Fruit fly (Drosophila melanogaster) whole organism, prepupa: ENCODE measurements around the gene lectin-24Db.

Source experiments
- Blimp-1 ChIP-seq: fragments of 200-800 bp; sonication (Bioruptor generic); optimal IDR thresholded peaks from 3 replicates; lab custom pipeline; 2017; ENCODE audit warnings: missing biosample characterization, missing genetic modification characterization, mild to moderate bottlenecking, moderate library complexity, missing genetic modification reagents
- CG10631 ChIP-seq: fragments of 200-800 bp; sonication (Bioruptor generic); optimal IDR thresholded peaks from 2 replicates; lab custom pipeline; 2016; ENCODE audit warnings: missing biosample characterization, missing genetic modification characterization
- CG10669 ChIP-seq: fragments of 200-800 bp; sonication (Bioruptor generic); optimal IDR thresholded peaks from 3 replicates; lab custom pipeline; 2018; ENCODE audit warnings: missing biosample characterization, mild to moderate bottlenecking, missing genetic modification characterization, moderate library complexity
- CG11294 ChIP-seq: fragments of 200-800 bp; sonication (Bioruptor generic); IDR thresholded peaks from 2 replicates; pipeline ENCODE4 v1.3.6; 2022; ENCODE audit warnings: missing biosample characterization, missing genetic modification characterization
- CG11762 ChIP-seq: fragments of 200-800 bp; sonication (Bioruptor generic); optimal IDR thresholded peaks from 3 replicates; lab custom pipeline; 2016; ENCODE audit warnings: missing biosample characterization, missing genetic modification characterization; ENCODE audit not compliant: insufficient read depth
- CG1621 ChIP-seq: fragments of 200-800 bp; sonication (Bioruptor generic); optimal IDR thresholded peaks from 3 replicates; lab custom pipeline; 2018; ENCODE audit warnings: missing biosample characterization, mild to moderate bottlenecking, missing genetic modification characterization
- CG16779 ChIP-seq: fragments of 200-800 bp; sonication (Bioruptor generic); optimal IDR thresholded peaks from 3 replicates; lab custom pipeline; 2017; ENCODE audit warnings: missing biosample characterization, mild to moderate bottlenecking, missing genetic modification characterization
- CG3032 ChIP-seq: fragments of 200-800 bp; optimal IDR thresholded peaks from 2 replicates; lab custom pipeline; 2019; ENCODE audit warnings: missing biosample characterization, mild to moderate bottlenecking, missing genetic modification characterization, moderate library complexity
- CG31627 ChIP-seq: fragments of 200-800 bp; sonication (Bioruptor generic); optimal IDR thresholded peaks from 3 replicates; lab custom pipeline; 2016; ENCODE audit warnings: missing biosample characterization, missing genetic modification characterization
- CG34406 ChIP-seq: fragments of 200-800 bp; sonication (Bioruptor generic); optimal IDR thresholded peaks from 3 replicates; lab custom pipeline; 2016; ENCODE audit warnings: missing biosample characterization, missing genetic modification characterization
- CG3919 ChIP-seq: fragments of 200-800 bp; sonication (Bioruptor generic); optimal IDR thresholded peaks from 3 replicates; lab custom pipeline; 2016; ENCODE audit warnings: missing biosample characterization, missing genetic modification characterization
- CG6163 ChIP-seq: fragments of 200-800 bp; sonication (Bioruptor generic); IDR thresholded peaks from 3 replicates; pipeline ENCODE4 v1.3.6; 2022; ENCODE audit warnings: missing biosample characterization, missing genetic modification characterization
- CG6276 ChIP-seq: fragments of 200-800 bp; sonication (Bioruptor generic); optimal IDR thresholded peaks from 2 replicates; lab custom pipeline; 2017; ENCODE audit warnings: missing biosample characterization, mild to moderate bottlenecking, missing genetic modification characterization
- CG6792 ChIP-seq: fragments of 200-800 bp; sonication (Bioruptor generic); optimal IDR thresholded peaks from 3 replicates; lab custom pipeline; 2016; ENCODE audit warnings: missing biosample characterization, missing genetic modification characterization
- CG6854 ChIP-seq: fragments of 200-800 bp; sonication (Bioruptor generic); optimal IDR thresholded peaks from 2 replicates; lab custom pipeline; 2017; ENCODE audit warnings: missing biosample characterization, mild to moderate bottlenecking, missing genetic modification characterization
- CG7368 ChIP-seq: fragments of 200-800 bp; sonication (Bioruptor generic); optimal IDR thresholded peaks from 3 replicates; lab custom pipeline; 2016; ENCODE audit warnings: missing biosample characterization, missing genetic modification characterization
- CG8119 ChIP-seq: fragments of 200-800 bp; sonication (Bioruptor generic); IDR thresholded peaks from 3 replicates; pipeline ENCODE4 v1.3.6; 2022; ENCODE audit warnings: missing biosample characterization, missing genetic modification characterization
- CG8319 ChIP-seq: fragments of 200-800 bp; sonication (Bioruptor generic); optimal IDR thresholded peaks from 3 replicates; lab custom pipeline; 2016; ENCODE audit warnings: missing biosample characterization, missing genetic modification characterization
- Eip75B ChIP-seq: fragments of 200-800 bp; sonication (Bioruptor generic); optimal IDR thresholded peaks from 3 replicates; lab custom pipeline; 2016; ENCODE audit warnings: missing biosample characterization, missing genetic modification characterization
- Eip78C ChIP-seq: fragments of 200-800 bp; sonication (Bioruptor generic); peaks from one replicate; lab custom pipeline; 2016; ENCODE audit warnings: missing biosample characterization, missing genetic modification characterization
- Eip93F ChIP-seq: fragments of 200-800 bp; sonication (Bioruptor generic); optimal IDR thresholded peaks from 2 replicates; lab custom pipeline; 2016; ENCODE audit warnings: missing biosample characterization, mild to moderate bottlenecking, missing genetic modification characterization
- Ets96B ChIP-seq: fragments of 200-800 bp; optimal IDR thresholded peaks from 2 replicates; lab custom pipeline; 2019; ENCODE audit warnings: missing biosample characterization, mild to moderate bottlenecking, missing genetic modification characterization, moderate library complexity
- Gug ChIP-seq: fragments of 200-800 bp; sonication (Bioruptor generic); IDR thresholded peaks from 2 replicates; pipeline ENCODE4 v1.3.6; 2022; ENCODE audit warnings: missing biosample characterization, missing genetic modification characterization
- Hr38 ChIP-seq: sonication (Bioruptor generic); optimal IDR thresholded peaks from 2 replicates; lab custom pipeline; 2016; ENCODE audit warnings: missing biosample characterization, missing genetic modification characterization
- Lpt ChIP-seq: fragments of 200-800 bp; sonication (Bioruptor generic); optimal IDR thresholded peaks from 3 replicates; lab custom pipeline; 2016; ENCODE audit warnings: missing biosample characterization, missing genetic modification characterization
- Met ChIP-seq: fragments of 200-800 bp; sonication (Bioruptor generic); optimal IDR thresholded peaks from 3 replicates; lab custom pipeline; 2016; ENCODE audit warnings: missing biosample characterization, missing genetic modification characterization
- OdsH ChIP-seq: fragments of 200-800 bp; sonication (Bioruptor generic); optimal IDR thresholded peaks from 3 replicates; lab custom pipeline; 2016; ENCODE audit warnings: missing biosample characterization, missing genetic modification characterization
- Smox ChIP-seq: fragments of 200-800 bp; sonication (Bioruptor generic); optimal IDR thresholded peaks from 3 replicates; lab custom pipeline; 2016; ENCODE audit warnings: missing biosample characterization, missing genetic modification characterization
- Sox102F ChIP-seq: fragments of 200-800 bp; sonication (Bioruptor generic); optimal IDR thresholded peaks from 2 replicates; lab custom pipeline; 2016; ENCODE audit warnings: missing biosample characterization, mild to moderate bottlenecking, missing genetic modification characterization
- Sox14 ChIP-seq: fragments of 200-800 bp; sonication (Bioruptor generic); optimal IDR thresholded peaks from 3 replicates; lab custom pipeline; 2016; ENCODE audit warnings: missing biosample characterization, missing genetic modification characterization
- Sox15 ChIP-seq: fragments of 200-800 bp; sonication (Bioruptor generic); optimal IDR thresholded peaks from 3 replicates; lab custom pipeline; 2016; ENCODE audit warnings: missing biosample characterization, missing genetic modification characterization
- achi ChIP-seq: fragments of 200-800 bp; sonication (Bioruptor generic); optimal IDR thresholded peaks from 3 replicates; lab custom pipeline; 2016; ENCODE audit warnings: missing biosample characterization, missing genetic modification characterization
- acj6 ChIP-seq: fragments of 200-800 bp; sonication (Bioruptor generic); optimal IDR thresholded peaks from 3 replicates; lab custom pipeline; 2016; ENCODE audit warnings: missing biosample characterization, missing genetic modification characterization
- cyc ChIP-seq: fragments of 200-800 bp; sonication (Bioruptor generic); optimal IDR thresholded peaks from 3 replicates; lab custom pipeline; 2016; ENCODE audit warnings: missing biosample characterization, missing genetic modification characterization
- dsx ChIP-seq: fragments of 200-800 bp; optimal IDR thresholded peaks from 3 replicates; lab custom pipeline; 2019; ENCODE audit warnings: missing biosample characterization, mild to moderate bottlenecking, missing genetic modification characterization, moderate library complexity; ENCODE audit not compliant: poor library complexity, severe bottlenecking
- fd59A ChIP-seq: fragments of 200-800 bp; sonication (Bioruptor generic); optimal IDR thresholded peaks from 2 replicates; lab custom pipeline; 2017; ENCODE audit warnings: missing biosample characterization, mild to moderate bottlenecking, missing genetic modification characterization, missing genetic modification reagents
- fkh ChIP-seq: fragments of 200-800 bp; sonication (Bioruptor generic); optimal IDR thresholded peaks from 3 replicates; lab custom pipeline; 2017; ENCODE audit warnings: missing biosample characterization, mild to moderate bottlenecking, missing genetic modification characterization, moderate library complexity
- net ChIP-seq: fragments of 200-800 bp; sonication (Bioruptor generic); optimal IDR thresholded peaks from 3 replicates; lab custom pipeline; 2016; ENCODE audit warnings: missing biosample characterization, missing genetic modification characterization
- pdm3 ChIP-seq: fragments of 200-800 bp; sonication (Bioruptor generic); optimal IDR thresholded peaks from 3 replicates; lab custom pipeline; 2016; ENCODE audit warnings: missing biosample characterization, missing genetic modification characterization
- spab ChIP-seq: fragments of 200-800 bp; sonication (Bioruptor generic); optimal IDR thresholded peaks from 2 replicates; lab custom pipeline; 2017; ENCODE audit warnings: missing biosample characterization, mild to moderate bottlenecking, missing genetic modification characterization, missing genetic modification reagents
- ss ChIP-seq, 2 experiments: fragments of 200-800 bp; sonication (Bioruptor generic); optimal IDR thresholded peaks; 2 replicates in 1 of 2; 3 replicates in 1 of 2; lab custom pipeline; 2017 to 2018; ENCODE audit warnings: mild to moderate bottlenecking in 2 of 2, missing biosample characterization in 2 of 2, missing genetic modification characterization in 2 of 2, moderate library complexity in 1 of 2
- topi ChIP-seq: fragments of 200-800 bp; sonication (Bioruptor generic); optimal IDR thresholded peaks from 3 replicates; lab custom pipeline; 2016; ENCODE audit warnings: missing biosample characterization, missing genetic modification characterization

The lectin-24Db gene

DNA sequence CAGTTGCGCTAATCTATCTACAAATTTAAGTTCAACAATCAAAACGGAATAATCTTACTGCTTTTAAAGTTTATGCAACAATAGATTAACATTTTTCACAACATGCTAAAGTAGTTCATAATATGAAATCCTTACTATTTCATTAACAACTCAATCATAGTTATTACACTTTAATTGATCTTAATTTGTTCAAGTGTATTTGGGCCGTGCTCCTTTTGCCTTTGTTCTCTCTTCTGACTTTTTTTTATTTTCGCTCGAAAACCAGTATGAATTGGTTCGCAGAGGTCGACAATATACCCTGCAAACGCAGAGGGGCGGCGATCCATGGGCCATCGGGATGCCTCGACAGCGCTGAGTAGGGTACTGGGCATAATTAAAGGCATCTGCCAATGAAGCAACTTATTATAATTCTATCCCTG is 23.4 kb downstream of the lectin-24Db start (continued):
- TF ChIP-seq CG11762 (GFP tag; lab: Kevin White, UChicago) (peak; percentile 75), CG10669 (GFP tag; lab: Kevin White, UChicago) (peak; percentile 72), CG8319 (peak; percentile 46), CG3919 (peak; percentile 67), CG6276 (GFP tag; lab: Kevin White, UChicago) (no peak), OdsH (GFP tag; lab: Kevin White, UChicago) (no peak), topi (GFP tag; lab: Kevin White, UChicago) (peak; percentile 64), CG6792 (GFP tag; lab: Kevin White, UChicago) (peak; percentile 62), Ets96B (tag; lab: Kevin White, UChicago) (peak; percentile 86), Sox102F (GFP tag; lab: Kevin White, UChicago) (peak; percentile 53), pdm3 (GFP tag; lab: Kevin White, UChicago) (no peak), CG3032 (tag; lab: Kevin White, UChicago) (peak; percentile 89), fd59A (peak; percentile 56), CG10631 (GFP tag; lab: Kevin White, UChicago) (peak; percentile 47), acj6 (GFP tag; lab: Kevin White, UChicago) (peak; percentile 72), spab (GFP tag; lab: Kevin White, UChicago) (peak; percentile 68), CG31627 (GFP tag; lab: Kevin White, UChicago) (peak; percentile 28), CG11294 (GFP tag; lab: Robert Waterston, UW) (no peak), ss (GFP tag; optimal IDR thresholded peaks at IDR 0.05; lab: Kevin White, UChicago) (peak; percentile 85 to 89), Eip93F (no peak), CG34406 (GFP tag; lab: Kevin White, UChicago) (peak; percentile 62), Blimp-1 (GFP tag; lab: Kevin White, UChicago) (peak; percentile 28), fkh (GFP tag; lab: Kevin White, UChicago) (no peak), net (GFP tag; lab: Kevin White, UChicago) (peak; percentile 37), CG1621 (peak; percentile 50), Sox15 (GFP tag; lab: Kevin White, UChicago) (peak; percentile 15), CG16779 (tag; lab: Kevin White, UChicago) (peak; percentile 42), dsx (GFP tag; lab: Kevin White, UChicago) (peak; percentile 66), Eip75B (peak; percentile 77), Lpt (no peak), cyc (GFP tag; lab: Kevin White, UChicago) (peak; percentile 54), CG6163 (GFP tag; lab: Robert Waterston, UW) (peak; percentile 76)

DNA sequence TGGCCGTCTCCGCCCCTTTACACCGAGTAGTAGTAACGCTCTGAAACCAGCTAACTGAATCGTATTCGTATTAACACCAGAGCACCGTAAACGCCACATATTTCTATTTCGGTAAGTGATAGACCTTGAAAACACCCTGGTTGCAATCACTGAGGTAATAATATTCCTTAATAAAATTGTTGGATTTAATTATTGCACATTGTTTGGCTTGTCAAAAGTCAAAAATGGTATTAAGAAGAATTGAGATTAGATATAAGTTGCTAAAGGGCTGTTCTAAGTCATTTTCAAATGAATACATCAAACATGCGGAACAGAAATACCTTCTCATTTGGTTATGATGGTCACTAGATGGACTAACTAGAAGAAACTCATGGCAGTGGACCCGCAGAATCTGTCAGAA is 30.9 kb downstream of the lectin-24Db start:
- no peak for TF ChIP-seq CG11294 (GFP tag; lab: Robert Waterston, UW)
- TF ChIP-seq, all 60 proteins: peak for 0

DNA sequence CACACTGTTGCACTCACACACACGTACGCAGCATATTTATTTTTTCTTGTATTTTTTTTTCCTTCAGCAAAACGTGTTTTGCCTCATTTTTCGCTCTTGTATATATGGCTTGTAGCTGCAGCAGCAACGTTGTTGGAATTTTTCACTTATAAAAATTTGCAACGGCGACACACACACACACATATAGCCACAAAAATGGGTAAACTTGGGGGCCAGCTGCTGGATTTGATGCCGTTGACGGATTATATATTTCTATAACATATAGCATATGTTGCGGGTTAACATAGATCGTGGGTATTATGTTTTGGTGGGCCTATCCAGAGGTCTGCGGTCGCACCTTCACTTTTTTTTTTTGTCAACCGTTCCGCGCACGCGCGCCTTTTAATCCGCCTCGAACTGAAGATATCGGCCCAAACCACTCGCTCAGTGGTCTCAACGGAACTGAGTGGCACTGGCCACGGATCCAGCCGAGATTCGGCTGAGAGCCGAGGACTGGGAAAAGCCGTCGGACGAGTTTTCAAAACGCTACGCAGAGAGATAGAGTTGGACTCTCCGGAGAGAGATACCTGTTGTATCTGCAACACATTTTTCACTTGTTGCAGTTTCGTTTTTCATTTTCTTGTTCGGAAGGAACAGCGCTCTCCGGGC is 33.6 kb downstream of the lectin-24Db start, which contains the start of gene ft:
Gene ft, minus strand, starts transcription at position 443 of the 648 bp plus-strand sequence.
- TF ChIP-seq spab (GFP tag; lab: Kevin White, UChicago) (no peak), Met (GFP tag; lab: Kevin White, UChicago) (no peak), CG11294 (GFP tag; lab: Robert Waterston, UW) (no peak), Ets96B (tag; lab: Kevin White, UChicago) (no peak), CG34406 (GFP tag; lab: Kevin White, UChicago) (no peak), CG6792 (GFP tag; lab: Kevin White, UChicago) (no peak), Eip78C (GFP tag; lab: Kevin White, UChicago) (peak; percentile 25), OdsH (GFP tag; lab: Kevin White, UChicago) (no peak), achi (GFP tag; lab: Kevin White, UChicago) (no peak), ss (GFP tag; optimal IDR thresholded peaks at IDR 0.05; lab: Kevin White, UChicago) (peak in 1 of 2 experiments; percentile 12), CG7368 (GFP tag; lab: Kevin White, UChicago) (no peak), CG3919 (peak; percentile 23), Smox (GFP tag; lab: Kevin White, UChicago) (peak; percentile 7), Gug (GFP tag; lab: Robert Waterston, UW) (0 out of 2 replicates have a peak, but pooled peaks have one; percentile 14), CG10669 (GFP tag; lab: Kevin White, UChicago) (no peak), Hr38 (GFP tag; lab: Kevin White, UChicago) (no peak), CG16779 (tag; lab: Kevin White, UChicago) (no peak), Sox14 (GFP tag; lab: Kevin White, UChicago) (no peak), acj6 (GFP tag; lab: Kevin White, UChicago) (no peak), CG6854 (GFP tag; lab: Kevin White, UChicago) (no peak), CG8119 (GFP tag; lab: Robert Waterston, UW) (peak; percentile 32; the same call in 1 of the 3 replicates), CG1621 (no peak), CG6276 (GFP tag; lab: Kevin White, UChicago) (no peak), CG11762 (GFP tag; lab: Kevin White, UChicago) (no peak)
